Worm (Caenorhabditis elegans): ENCODE results near the gene F56D6.12.

DNA sequence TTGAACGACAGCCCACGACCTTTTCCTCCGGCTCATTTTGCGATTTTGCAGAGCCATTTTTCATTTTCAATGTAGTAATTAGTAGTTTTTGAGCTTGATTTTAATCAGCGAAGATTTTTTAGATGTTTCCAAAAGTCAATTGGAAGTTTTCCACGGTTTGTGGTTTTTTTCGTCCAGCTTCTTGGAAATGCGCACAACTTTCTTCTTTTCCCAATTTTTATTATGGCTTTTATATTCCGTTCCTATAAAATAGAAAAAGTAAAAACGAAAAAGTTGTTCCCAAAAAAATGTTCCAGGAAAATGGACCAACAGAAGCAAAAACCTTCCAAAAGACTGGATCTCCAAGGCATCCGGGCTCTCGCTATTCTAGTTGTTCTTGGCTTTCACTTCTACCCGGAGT lies 22.6 kb upstream of the F56D6.12 start, which contains the start of gene oac-22:
- TF ChIP-seq flt-1 (GFP tag; IDR thresholded peaks at IDR 0.05) (no peak), cog-1 (tag; optimal IDR thresholded peaks at IDR 0.05) (no peak), ref-1 (GFP tag; conservative IDR thresholded peaks at IDR 0.05) (no peak)

All from whole organism, midembryonic.